Worm (Caenorhabditis elegans): ENCODE measurements around the gene slo-2.

Gene slo-2

DNA sequence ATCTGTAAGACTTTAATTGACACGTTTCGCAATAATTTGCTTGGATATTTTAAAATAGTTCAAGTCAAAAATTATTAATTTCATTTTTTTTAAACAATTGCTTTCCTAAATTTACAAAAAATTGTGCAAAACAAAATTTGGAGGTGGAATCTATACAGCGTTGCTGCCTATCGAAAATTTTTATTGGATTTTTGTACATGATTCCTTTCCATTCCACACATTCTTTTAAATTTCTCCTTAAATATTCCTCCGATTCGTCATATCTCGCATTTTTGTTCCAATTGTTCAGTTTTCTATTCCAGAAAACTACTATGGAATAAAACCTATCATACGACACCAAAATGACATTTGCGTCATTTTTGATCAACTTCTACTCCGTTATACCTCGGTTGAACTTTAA lies 37.3 kb downstream of the slo-2 start, which contains the start of gene ttyh-1:
Gene ttyh-1 (plus strand): TSS at position 301 of the 400 bp plus-strand sequence.
- no peak for TF ChIP-seq nhr-11 (tag; optimal IDR thresholded peaks at IDR 0.05)
- no peak for TF ChIP-seq egl-27 (tag; optimal IDR thresholded peaks at IDR 0.05)

DNA sequence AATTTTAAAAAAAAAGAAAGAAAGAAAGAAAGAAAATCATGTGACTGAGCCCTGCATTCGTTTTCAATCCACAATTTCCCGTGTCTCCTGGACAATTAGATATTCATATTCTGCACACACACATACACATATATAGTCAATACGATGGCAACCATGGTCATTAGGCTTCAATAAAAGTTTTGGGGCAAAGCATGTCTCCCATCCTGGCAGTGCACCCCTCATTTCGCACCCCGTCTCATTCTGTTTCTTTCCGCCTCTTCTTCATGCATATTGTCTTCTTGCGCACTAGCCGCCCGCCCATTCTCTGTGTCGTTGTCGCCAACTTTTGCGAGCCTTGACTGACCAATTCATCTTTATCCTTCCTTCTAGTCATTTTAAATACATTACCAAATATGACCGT lies 38.1 kb downstream of the slo-2 start:
- TF ChIP-seq lin-39 (tag; optimal IDR thresholded peaks at IDR 0.05) (peak; percentile 66), ceh-9 (tag; optimal IDR thresholded peaks at IDR 0.05) (no peak), skn-1 (tag; optimal IDR thresholded peaks at IDR 0.05) (no peak), elt-2 (tag; optimal IDR thresholded peaks at IDR 0.05) (no peak), snpc-4 (tag; optimal IDR thresholded peaks at IDR 0.05) (no peak), tbx-2 (tag; optimal IDR thresholded peaks at IDR 0.05) (no peak), fkh-2 (tag; optimal IDR thresholded peaks at IDR 0.05) (no peak), sea-2 (GFP tag; optimal IDR thresholded peaks at IDR 0.05) (peak; percentile 19), ZK546.5 (tag; optimal IDR thresholded peaks at IDR 0.05) (no peak), pha-4 (tag; optimal IDR thresholded peaks at IDR 0.05) (no peak), hmg-11 (tag; optimal IDR thresholded peaks at IDR 0.05) (no peak)

DNA sequence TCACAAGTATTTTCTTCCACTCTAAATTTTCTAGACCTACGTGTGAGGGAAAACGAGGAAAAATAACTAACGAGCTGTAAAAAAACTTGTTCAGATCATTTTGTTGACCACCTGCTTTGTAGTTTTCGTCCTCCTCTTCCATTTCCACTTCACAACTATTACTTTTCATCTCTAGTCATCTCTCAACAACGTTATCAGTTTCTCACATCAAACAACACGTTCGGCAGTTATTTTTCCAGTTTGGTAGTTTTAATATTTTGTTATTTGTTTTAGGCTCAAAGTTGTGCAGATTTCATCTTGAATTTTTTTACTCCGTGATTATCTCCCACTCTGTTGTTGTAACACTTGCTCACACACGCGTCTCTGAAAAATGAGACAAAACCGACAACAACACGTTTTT lies 38.6 kb downstream of the slo-2 start:
- TF ChIP-seq elt-2 (tag; optimal IDR thresholded peaks at IDR 0.05) (peak; percentile 5), hmg-11 (tag; optimal IDR thresholded peaks at IDR 0.05) (no peak), skn-1 (tag; optimal IDR thresholded peaks at IDR 0.05) (no peak), nhr-28 (tag; optimal IDR thresholded peaks at IDR 0.05) (no peak)

DNA sequence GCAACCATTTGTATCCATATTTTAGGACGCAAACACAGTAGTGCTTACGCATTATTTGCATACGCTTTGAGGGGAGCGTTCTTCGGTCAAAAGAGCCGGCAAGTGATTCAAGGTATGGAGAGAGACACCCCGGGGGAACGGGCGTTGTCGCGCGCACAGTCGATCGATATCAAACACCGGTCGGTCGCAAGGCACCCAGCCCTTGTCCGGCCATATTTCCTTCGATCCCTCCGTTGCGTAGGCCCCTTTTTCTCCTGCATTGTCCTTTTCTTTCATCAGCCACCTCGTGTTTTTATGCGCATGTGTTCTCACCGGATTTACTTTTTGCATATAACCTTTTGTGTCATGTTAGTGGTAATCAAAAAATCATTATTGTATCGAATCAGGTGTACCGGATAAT lies 39.7 kb downstream of the slo-2 start:
- TF ChIP-seq pha-4 (tag; optimal IDR thresholded peaks at IDR 0.05) = peak; percentile 10
- TF ChIP-seq ceh-16 (tag; optimal IDR thresholded peaks at IDR 0.05) = no peak
- no peak for TF ChIP-seq ceh-28 (tag; optimal IDR thresholded peaks at IDR 0.05)

DNA sequence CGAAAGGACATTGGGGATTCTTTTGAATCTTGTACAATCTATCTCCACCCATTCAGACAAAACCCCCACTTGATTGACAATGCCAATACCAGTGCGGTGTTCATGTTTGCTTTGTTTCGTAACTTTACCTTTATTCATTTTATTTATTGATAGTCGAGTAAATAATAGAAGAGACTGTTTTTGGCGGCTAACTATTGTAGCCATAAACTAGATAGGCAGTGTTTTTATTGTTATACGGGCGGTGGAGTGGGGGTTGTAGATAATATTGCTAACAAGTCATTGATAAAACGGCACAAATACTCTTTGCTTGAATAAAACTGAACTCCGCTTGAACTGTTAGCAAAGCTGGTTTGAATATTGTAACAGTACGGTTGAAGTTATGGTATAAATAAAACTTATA lies 40.8 kb downstream of the slo-2 start:
- TF ChIP-seq eor-1 (tag; optimal IDR thresholded peaks at IDR 0.05) = no peak
- peak; percentile 36 for TF ChIP-seq elt-2 (tag; optimal IDR thresholded peaks at IDR 0.05)
- no peak for TF ChIP-seq ztf-4 (tag; optimal IDR thresholded peaks at IDR 0.05)
- no peak for TF ChIP-seq hmg-11 (tag; optimal IDR thresholded peaks at IDR 0.05)
- TF ChIP-seq daf-12 (tag; optimal IDR thresholded peaks at IDR 0.05) = no peak
- no peak for TF ChIP-seq R02D3.7 (tag; optimal IDR thresholded peaks at IDR 0.05)
- TF ChIP-seq fkh-10 (GFP tag; optimal IDR thresholded peaks at IDR 0.05) = no peak
- no peak for TF ChIP-seq lin-15B (tag; optimal IDR thresholded peaks at IDR 0.05)
- peak; percentile 71 for TF ChIP-seq pha-4 (tag; optimal IDR thresholded peaks at IDR 0.05)
- TF ChIP-seq nhr-77 (tag; optimal IDR thresholded peaks at IDR 0.05) = no peak
- TF ChIP-seq zag-1 (tag; optimal IDR thresholded peaks at IDR 0.05) = no peak
- no peak for TF ChIP-seq fos-1 (tag; optimal IDR thresholded peaks at IDR 0.05)

DNA sequence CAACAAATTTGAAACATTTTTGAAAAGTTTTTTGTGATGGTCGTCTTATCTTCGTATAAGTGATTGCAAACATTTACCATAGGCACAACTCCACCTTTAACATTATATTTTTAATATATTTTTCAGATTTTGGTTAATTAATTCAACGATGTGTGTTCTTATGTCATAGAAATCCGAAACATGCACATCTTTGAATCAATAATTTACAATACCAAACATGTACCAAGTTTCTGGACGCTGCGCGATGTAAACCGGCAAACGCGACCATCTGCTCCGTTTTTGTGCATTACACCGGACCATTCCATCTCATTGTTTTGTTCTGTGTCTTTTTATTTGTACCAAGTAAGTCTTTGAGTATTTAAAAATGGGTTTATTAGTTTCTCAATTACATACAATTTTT lies 48.2 kb downstream of the slo-2 start, which contains the start of gene pgp-4:
Gene pgp-4 (plus strand): TSS at position 301 of the 400 bp plus-strand sequence.
- TF ChIP-seq aly-2 (tag; optimal IDR thresholded peaks at IDR 0.05) (no peak), elt-2 (tag; optimal IDR thresholded peaks at IDR 0.05) (no peak), tbx-2 (tag; optimal IDR thresholded peaks at IDR 0.05) (no peak), mdl-1 (tag; optimal IDR thresholded peaks at IDR 0.05) (no peak), snpc-4 (tag; optimal IDR thresholded peaks at IDR 0.05) (no peak), ceh-28 (tag; optimal IDR thresholded peaks at IDR 0.05) (no peak), mml-1 (tag; optimal IDR thresholded peaks at IDR 0.05) (no peak), jun-1 (tag; optimal IDR thresholded peaks at IDR 0.05) (no peak), skn-1 (tag; optimal IDR thresholded peaks at IDR 0.05) (no peak), ceh-82 (tag; optimal IDR thresholded peaks at IDR 0.05) (no peak), egl-27 (tag; optimal IDR thresholded peaks at IDR 0.05) (no peak), daf-12 (tag; optimal IDR thresholded peaks at IDR 0.05) (no peak), nhr-28 (tag; optimal IDR thresholded peaks at IDR 0.05) (no peak), ama-1 (optimal IDR thresholded peaks at IDR 0.05) (no peak), pha-4 (tag; optimal IDR thresholded peaks at IDR 0.05) (no peak)

DNA sequence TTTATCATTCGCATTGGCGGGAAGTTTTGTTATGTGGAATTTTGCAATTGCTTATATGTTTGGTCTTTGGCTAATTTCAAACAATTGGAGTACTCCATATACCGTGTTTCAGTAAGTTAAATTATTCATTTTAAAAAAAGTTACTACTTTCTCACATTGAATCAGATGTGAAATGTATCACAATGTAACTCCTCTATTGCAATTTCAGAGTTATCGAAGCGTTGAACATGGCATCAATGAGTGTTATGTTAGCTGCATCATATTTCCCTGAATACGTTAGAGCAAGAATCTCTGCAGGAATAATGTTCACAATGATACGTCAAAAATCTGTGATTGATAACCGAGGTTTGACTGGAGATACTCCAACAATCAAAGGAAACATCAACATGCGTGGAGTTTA lies 49.9 kb downstream of the slo-2 start:
- TF ChIP-seq tbx-2 (tag; optimal IDR thresholded peaks at IDR 0.05) (no peak), pqm-1 (tag; optimal IDR thresholded peaks at IDR 0.05) (no peak), nhr-43 (tag; optimal IDR thresholded peaks at IDR 0.05; ENCODE audit: poor library complexity, severe bottlenecking) (no peak), lsy-12 (tag; optimal IDR thresholded peaks at IDR 0.05) (no peak), nfya-1 (tag; optimal IDR thresholded peaks at IDR 0.05; ENCODE audit: insufficient read depth) (no peak), lin-39 (tag; optimal IDR thresholded peaks at IDR 0.05) (no peak)
